Fruit fly (Drosophila melanogaster): ENCODE measurements around the gene Ppi1.

DNA sequence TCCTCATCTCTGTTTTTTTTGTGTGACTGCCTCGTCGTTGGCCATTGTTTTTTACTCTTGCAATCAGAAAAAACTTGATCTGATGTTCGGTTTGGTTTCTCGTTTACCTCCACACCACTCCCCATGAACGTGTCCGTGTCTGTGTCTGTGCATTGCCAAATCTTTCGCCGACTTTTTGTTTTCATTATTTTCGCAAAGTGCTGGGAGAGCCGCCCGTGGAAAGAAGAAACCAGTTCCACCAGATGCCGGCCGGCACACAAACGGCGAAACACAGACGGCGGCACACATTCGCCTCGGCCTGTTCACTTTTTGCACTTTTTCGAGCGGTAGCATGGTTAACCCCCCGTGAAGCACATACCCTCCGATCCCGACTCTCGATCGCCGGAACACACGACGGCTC is 33.5 kb downstream of the Ppi1 start:
- no peak for TF ChIP-seq ttk (optimal IDR thresholded peaks at IDR 0.05)
- no peak for TF ChIP-seq psq (optimal IDR thresholded peaks at IDR 0.05)

Measured in Kc167 (cell line).